Fruit fly (Drosophila melanogaster): ENCODE data around the gene sno.

DNA sequence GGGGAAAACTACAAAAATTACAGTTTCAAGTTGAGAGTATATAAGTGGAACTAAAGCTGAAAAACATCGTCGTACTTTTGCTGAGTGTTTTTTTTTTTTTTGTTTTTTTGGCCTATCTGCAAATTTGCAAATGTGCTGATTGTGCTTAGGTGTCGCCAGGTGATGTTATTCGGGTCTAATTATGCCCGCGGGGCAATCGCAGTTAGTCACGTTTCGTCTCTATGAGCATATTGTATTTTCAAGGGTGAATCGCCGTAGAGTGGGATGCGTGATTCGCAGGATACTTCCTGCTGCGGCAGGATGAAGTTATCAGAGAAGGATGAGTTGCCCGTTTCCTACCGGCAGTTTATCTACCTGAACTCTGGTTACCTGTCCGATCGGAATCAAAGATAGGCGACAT lies 18.4 kb upstream of the sno start:
- TF ChIP-seq ttk (optimal IDR thresholded peaks at IDR 0.05) (no peak), h (optimal IDR thresholded peaks at IDR 0.05) (no peak), Myc (optimal IDR thresholded peaks at IDR 0.05) (no peak), psq (optimal IDR thresholded peaks at IDR 0.05) (no peak), insv (optimal IDR thresholded peaks at IDR 0.05) (no peak)

All from Kc167 (cell line).